Fruit fly (Drosophila melanogaster) whole organism, wandering third instar larva: Measurements from ENCODE around the gene SkpD.

Source experiments
- Abd-B ChIP-seq: fragments of >200 bp; optimal IDR thresholded peaks from 2 replicates; lab custom pipeline; 2017; ENCODE audit warnings: missing biosample characterization, missing genetic modification characterization
- CG32264 ChIP-seq: fragments of 200-800 bp; sonication (Bioruptor generic); optimal IDR thresholded peaks from 2 replicates; lab custom pipeline; 2016; ENCODE audit warnings: missing biosample characterization, missing genetic modification characterization
- CG9705 ChIP-seq: fragments of 200-800 bp; sonication (Bioruptor generic); optimal IDR thresholded peaks from 2 replicates; lab custom pipeline; 2018; ENCODE audit warnings: missing biosample characterization, mild to moderate bottlenecking, missing genetic modification characterization
- CrebA ChIP-seq: fragments of 200-800 bp; sonication (Bioruptor generic); optimal IDR thresholded peaks from 2 replicates; lab custom pipeline; 2016; ENCODE audit warnings: missing biosample characterization, mild to moderate bottlenecking, missing genetic modification characterization, borderline replicate concordance
- Dfd ChIP-seq: fragments of >200 bp; optimal IDR thresholded peaks from 2 replicates; lab custom pipeline; 2017; ENCODE audit warnings: missing biosample characterization, missing genetic modification characterization
- HLH106 ChIP-seq: fragments of 200-800 bp; optimal IDR thresholded peaks from 3 replicates; lab custom pipeline; 2019; ENCODE audit warnings: missing biosample characterization, mild to moderate bottlenecking, missing genetic modification characterization, moderate library complexity
- Hnf4 ChIP-seq: fragments of 200-800 bp; sonication (Bioruptor generic); optimal IDR thresholded peaks from 2 replicates; lab custom pipeline; 2016; ENCODE audit warnings: missing biosample characterization, mild to moderate bottlenecking, missing genetic modification characterization
- Hr78 ChIP-seq: fragments of >200 bp; optimal IDR thresholded peaks from 2 replicates; lab custom pipeline; 2017; ENCODE audit warnings: missing biosample characterization, missing genetic modification characterization
- Hr83 ChIP-seq: fragments of 200-300 bp; sonication (Bioruptor generic); optimal IDR thresholded peaks from 2 replicates; lab custom pipeline; 2016; ENCODE audit warnings: missing biosample characterization, mild to moderate bottlenecking, missing genetic modification characterization, moderate library complexity; ENCODE audit not compliant: poor library complexity, severe bottlenecking
- Jra ChIP-seq: sonication (Bioruptor generic); optimal IDR thresholded peaks from 2 replicates; lab custom pipeline; 2016; ENCODE audit warnings: missing biosample characterization, missing genetic modification characterization
- Rel ChIP-seq, 2 experiments: fragments of 200-800 bp; sonication (Bioruptor generic) in 1 of 2; optimal IDR thresholded peaks; 2 replicates in 1 of 2; 3 replicates in 1 of 2; lab custom pipeline; 2016 to 2019; ENCODE audit warnings: mild to moderate bottlenecking in 2 of 2, missing biosample characterization in 2 of 2, missing genetic modification characterization in 2 of 2, moderate library complexity in 1 of 2
- Sp1 ChIP-seq: fragments of 200-800 bp; sonication (Bioruptor generic); optimal IDR thresholded peaks from 3 replicates; lab custom pipeline; 2019; ENCODE audit warnings: missing biosample characterization, mild to moderate bottlenecking, missing genetic modification characterization, moderate library complexity
- Vsx2 ChIP-seq: fragments of 200-300, 225-300 bp; sonication (Bioruptor generic); optimal IDR thresholded peaks from 2 replicates; lab custom pipeline; 2018; ENCODE audit warnings: missing biosample characterization, missing genetic modification characterization; ENCODE audit not compliant: partially characterized antibody
- br ChIP-seq: fragments of 200-800 bp; sonication (Bioruptor generic); optimal IDR thresholded peaks from 2 replicates; lab custom pipeline; 2016; ENCODE audit warnings: missing biosample characterization, missing genetic modification characterization
- brk ChIP-seq: fragments of 200-800 bp; sonication (Bioruptor generic); optimal IDR thresholded peaks from 2 replicates; lab custom pipeline; 2016; ENCODE audit warnings: missing biosample characterization, mild to moderate bottlenecking, missing genetic modification characterization
- dl ChIP-seq, 2 experiments: fragments of 175-275, 200-275 bp in 1 of 2; fragments of 200-275 bp in 1 of 2; sonication (Bioruptor generic); optimal IDR thresholded peaks; lab custom pipeline; 2018; ENCODE audit warnings: mild to moderate bottlenecking in 2 of 2, missing biosample characterization in 2 of 2, missing genetic modification characterization in 2 of 2, moderate library complexity in 2 of 2; ENCODE audit not compliant: partially characterized antibody in 2 of 2, insufficient read depth in 1 of 2
- dmrt93B ChIP-seq: fragments of 200-800 bp; sonication (Bioruptor generic); optimal IDR thresholded peaks from 2 replicates; lab custom pipeline; 2018; ENCODE audit warnings: missing biosample characterization, mild to moderate bottlenecking, missing genetic modification characterization
- dsf ChIP-seq: sonication (Bioruptor generic); optimal IDR thresholded peaks from 2 replicates; lab custom pipeline; 2016; ENCODE audit warnings: missing biosample characterization, missing genetic modification characterization, borderline replicate concordance
- ey ChIP-seq: fragments of 200-800 bp; sonication (Bioruptor generic); optimal IDR thresholded peaks from 2 replicates; lab custom pipeline; 2016; ENCODE audit warnings: missing biosample characterization, missing genetic modification characterization
- foxo ChIP-seq, 2 experiments: fragments of 200-800 bp; sonication (Bioruptor generic); optimal IDR thresholded peaks; 2 replicates in 1 of 2; 3 replicates in 1 of 2; lab custom pipeline; 2016 to 2017; ENCODE audit warnings: missing biosample characterization in 2 of 2, missing genetic modification characterization in 2 of 2
- fru ChIP-seq: fragments of 200-800 bp; sonication (Bioruptor generic); optimal IDR thresholded peaks from 3 replicates; lab custom pipeline; 2016; ENCODE audit warnings: missing biosample characterization, mild to moderate bottlenecking, missing genetic modification characterization
- h ChIP-seq: fragments of 200-800 bp; sonication (Bioruptor generic); optimal IDR thresholded peaks from 3 replicates; lab custom pipeline; 2016; ENCODE audit warnings: missing biosample characterization, mild to moderate bottlenecking, missing genetic modification characterization
- jim ChIP-seq: fragments of 175-275, 200-325 bp; sonication (Bioruptor generic); optimal IDR thresholded peaks from 2 replicates; lab custom pipeline; 2016; ENCODE audit warnings: missing biosample characterization, mild to moderate bottlenecking, missing genetic modification characterization
- pan ChIP-seq: fragments of >200 bp; optimal IDR thresholded peaks from 2 replicates; lab custom pipeline; 2017
- psq ChIP-seq: fragments of 200-800 bp; sonication (Bioruptor generic); optimal IDR thresholded peaks from 3 replicates; lab custom pipeline; 2017; ENCODE audit warnings: missing biosample characterization, mild to moderate bottlenecking, missing genetic modification characterization, moderate library complexity
- rgr ChIP-seq: fragments of 200-800 bp; sonication (Bioruptor generic); optimal IDR thresholded peaks from 3 replicates; lab custom pipeline; 2016; ENCODE audit warnings: missing biosample characterization, mild to moderate bottlenecking, missing genetic modification characterization
- sage ChIP-seq: fragments of 200-800 bp; sonication (Bioruptor generic); optimal IDR thresholded peaks from 2 replicates; lab custom pipeline; 2016; ENCODE audit warnings: missing biosample characterization, mild to moderate bottlenecking, missing genetic modification characterization
- sv ChIP-seq: fragments of 200-800 bp; sonication (Bioruptor generic); optimal IDR thresholded peaks from 3 replicates; lab custom pipeline; 2016; ENCODE audit warnings: missing biosample characterization, missing genetic modification characterization
- tai ChIP-seq: sonication (Bioruptor generic); optimal IDR thresholded peaks from 2 replicates; lab custom pipeline; 2016; ENCODE audit warnings: missing biosample characterization, missing genetic modification characterization
- woc ChIP-seq: sonication (Bioruptor generic); optimal IDR thresholded peaks from 2 replicates; lab custom pipeline; 2016; ENCODE audit warnings: missing biosample characterization, mild to moderate bottlenecking, missing genetic modification characterization

SkpD gene

DNA sequence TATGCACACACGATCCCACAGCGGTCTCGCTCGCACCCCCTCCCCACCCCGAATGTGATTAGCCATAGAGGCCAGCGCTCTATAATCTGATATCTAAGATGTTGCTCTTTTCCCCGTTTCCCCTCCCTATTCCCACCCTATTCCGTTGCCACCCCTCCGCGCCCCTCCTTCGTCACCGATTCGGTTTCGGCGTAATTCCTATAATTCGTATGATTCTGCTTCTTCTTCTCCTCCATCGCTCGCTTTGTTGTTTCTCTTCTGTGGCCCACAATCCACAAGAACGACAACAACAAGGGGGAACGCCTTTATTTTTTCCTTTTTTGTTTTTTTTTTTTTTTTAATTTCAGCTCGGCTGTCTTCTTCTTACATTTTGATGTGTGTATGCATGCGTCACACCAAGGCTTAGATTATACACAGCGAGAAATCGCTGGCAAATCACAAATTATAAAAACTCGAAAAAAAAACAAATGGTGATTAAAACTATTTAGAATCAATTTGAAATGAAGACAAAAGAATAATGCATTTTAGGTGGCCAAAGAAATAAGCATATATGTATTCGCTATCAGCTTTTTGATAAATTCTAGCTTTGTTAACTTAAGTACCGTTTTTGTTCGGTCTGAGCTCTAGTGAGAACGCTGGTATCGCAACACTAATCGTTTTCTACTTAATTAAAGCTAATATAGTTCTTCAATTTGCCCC lies 42.6 kb upstream of the SkpD start:
- TF ChIP-seq HLH106 (peak; percentile 47), dsf (GFP tag; lab: Kevin White, UChicago) (no peak), foxo (GFP tag; optimal IDR thresholded peaks at IDR 0.05; lab: Kevin White, UChicago) (peak in 1 of 2 experiments; percentile 68), CG32264 (GFP tag; lab: Kevin White, UChicago) (peak; percentile 13), Hr78 (GFP tag; lab: Kevin White, UChicago) (no peak), CrebA (GFP tag; lab: Kevin White, UChicago) (peak; percentile 2), CG9705 (peak; percentile 19), h (GFP tag; lab: Kevin White, UChicago) (peak; percentile 72), Jra (GFP tag; lab: Kevin White, UChicago) (peak; percentile 31), dmrt93B (peak; percentile 36), br (GFP tag; lab: Kevin White, UChicago) (peak; percentile 27), fru (peak; percentile 69), Hr83 (GFP tag; lab: Kevin White, UChicago) (no peak), woc (peak; percentile 46), sage (GFP tag; lab: Kevin White, UChicago) (no peak), Sp1 (GFP tag; lab: Kevin White, UChicago) (peak; percentile 61), rgr (GFP tag; lab: Kevin White, UChicago) (peak; percentile 58), dl (GFP tag; optimal IDR thresholded peaks at IDR 0.05; lab: Kevin White, UChicago; ENCODE audit: insufficient read depth in 1 of 2, partially characterized antibody in 2 of 2) (no peak), ey (GFP tag; lab: Kevin White, UChicago) (peak; percentile 62), Hnf4 (GFP tag; lab: Kevin White, UChicago) (peak; percentile 47), psq (GFP tag; lab: Kevin White, UChicago) (peak; percentile 78)

DNA sequence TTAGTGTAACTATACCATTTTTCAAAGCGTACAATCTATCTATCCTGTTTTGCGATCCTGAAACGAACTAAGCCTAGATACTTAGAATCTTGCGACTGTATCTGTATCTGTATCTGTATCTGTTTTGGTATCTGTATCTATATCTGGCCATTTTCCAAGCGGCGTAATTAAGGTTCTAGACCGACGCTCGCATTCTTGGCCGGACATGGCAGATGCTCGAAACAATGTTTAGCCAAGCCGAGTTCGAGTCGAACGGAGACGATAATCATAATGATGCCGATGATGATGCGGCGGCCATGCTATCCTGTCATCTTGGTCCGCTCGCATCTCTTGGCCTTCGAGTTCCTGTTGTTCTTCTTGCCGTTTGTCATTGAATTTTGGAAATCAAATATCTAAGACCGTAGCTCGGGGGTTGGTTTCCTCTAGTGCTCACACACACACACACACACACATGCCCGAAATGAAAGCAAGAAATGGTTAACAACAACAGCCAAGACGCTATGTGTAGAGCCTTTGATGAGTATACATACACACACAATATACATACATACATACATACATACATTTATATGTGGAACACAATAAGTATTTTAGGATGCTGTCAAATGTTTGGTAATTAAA lies 40.4 kb upstream of the SkpD start:
- TF ChIP-seq Hnf4 (GFP tag; lab: Kevin White, UChicago) (no peak), tai (no peak), Dfd (GFP tag; lab: Kevin White, UChicago) (no peak), brk (GFP tag; lab: Kevin White, UChicago) (no peak), foxo (GFP tag; optimal IDR thresholded peaks at IDR 0.05; lab: Kevin White, UChicago) (no peak), Rel (GFP tag; optimal IDR thresholded peaks at IDR 0.05; lab: Kevin White, UChicago) (no peak), Rel (tag; optimal IDR thresholded peaks at IDR 0.05; lab: Kevin White, UChicago) (no peak), rgr (GFP tag; lab: Kevin White, UChicago) (no peak), jim (GFP tag; lab: Kevin White, UChicago) (no peak), dmrt93B (no peak), Abd-B (GFP tag; lab: Kevin White, UChicago) (no peak), Vsx2 (GFP tag; lab: Kevin White, UChicago) (no peak), pan (no peak), psq (GFP tag; lab: Kevin White, UChicago) (no peak), dl (GFP tag; optimal IDR thresholded peaks at IDR 0.05; lab: Kevin White, UChicago; ENCODE audit: insufficient read depth in 1 of 2, partially characterized antibody in 2 of 2) (no peak), sv (GFP tag; lab: Kevin White, UChicago) (no peak), Hr78 (GFP tag; lab: Kevin White, UChicago) (no peak), Jra (GFP tag; lab: Kevin White, UChicago) (no peak), h (GFP tag; lab: Kevin White, UChicago) (no peak), woc (no peak), Hr83 (GFP tag; lab: Kevin White, UChicago) (no peak)
- TF ChIP-seq, all 38 proteins: peak for 0

DNA sequence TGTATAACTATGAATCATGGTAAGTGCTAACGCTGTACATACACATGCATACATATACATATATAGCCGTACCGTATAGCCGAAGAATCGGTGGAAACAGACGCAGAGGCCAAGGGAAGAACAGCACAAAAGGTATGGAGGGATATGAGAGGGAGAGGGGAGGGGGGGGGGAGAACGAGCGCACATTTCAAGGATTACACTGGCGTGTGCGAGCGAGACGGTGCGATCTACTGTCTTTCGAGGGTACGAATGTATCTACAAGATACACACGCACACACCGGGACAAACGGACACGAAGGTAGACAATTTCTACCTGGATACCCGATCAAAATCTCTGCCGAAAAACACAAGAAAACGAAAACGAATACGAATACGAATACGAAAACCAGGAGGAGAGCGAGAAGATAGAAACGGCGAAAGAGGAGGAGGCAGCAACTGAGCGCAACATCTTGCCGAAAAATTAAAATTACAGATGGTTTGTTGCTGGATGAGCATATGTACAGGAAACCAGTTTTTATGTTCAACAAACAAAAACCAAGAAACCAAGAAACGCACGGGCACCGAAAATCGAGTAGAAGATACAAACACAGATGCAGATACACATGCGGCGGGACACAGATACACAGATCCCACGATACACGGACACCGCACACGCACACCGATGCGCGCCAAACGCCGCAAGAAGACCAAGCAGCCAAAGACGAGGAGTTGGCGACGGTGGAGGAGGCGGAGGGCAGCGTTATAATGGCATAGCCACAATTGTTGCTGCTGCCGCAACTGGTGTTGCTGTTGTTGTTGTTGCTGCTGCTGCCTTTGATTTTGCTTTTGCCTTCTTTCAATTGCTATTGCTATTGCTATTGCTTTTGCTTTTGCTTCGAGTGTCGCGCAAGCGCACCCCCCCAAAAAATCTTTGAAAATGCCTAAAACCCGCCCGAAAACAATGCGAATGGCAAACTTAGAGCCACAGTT lies 38.5 kb upstream of the SkpD start:
- TF ChIP-seq psq (GFP tag; lab: Kevin White, UChicago) (peak; percentile 99), rgr (GFP tag; lab: Kevin White, UChicago) (no peak), dl (GFP tag; optimal IDR thresholded peaks at IDR 0.05; lab: Kevin White, UChicago; ENCODE audit: insufficient read depth in 1 of 2, partially characterized antibody in 2 of 2) (peak in 1 of 2 experiments; percentile 6), Dfd (GFP tag; lab: Kevin White, UChicago) (peak; percentile 47), brk (GFP tag; lab: Kevin White, UChicago) (peak; percentile 35), sage (GFP tag; lab: Kevin White, UChicago) (no peak), CG32264 (GFP tag; lab: Kevin White, UChicago) (no peak), Vsx2 (GFP tag; lab: Kevin White, UChicago) (peak; percentile 14)
